Worm (Caenorhabditis elegans): ENCODE results near the gene F30H5.3.

ce11 chrIII:523944-524343, 11.9 kb upstream of the F30H5.3 start, which contains the start of gene T22F7.3:
- TF ChIP-seq him-1 (tag; optimal IDR thresholded peaks at IDR 0.05) (no peak), dao-5 (tag; optimal IDR thresholded peaks at IDR 0.05) (no peak), W03F9.2 (tag; optimal IDR thresholded peaks at IDR 0.05) (no peak)
